Worm (Caenorhabditis elegans) whole organism, young adult: ENCODE data around the gene F35D11.4.

ENCODE experiments used
- B0019.2 ChIP-seq: fragments of 200-800 bp; sonication (Bioruptor generic); conservative IDR thresholded peaks from 2 replicates; pipeline ENCODE4 v1.3.6; 2022; ENCODE audit warnings: missing genetic modification reagents, missing genetic modification characterization, missing compliant biosample characterization
- B0035.1 ChIP-seq: sonication (generic microtip); optimal IDR thresholded peaks from 2 replicates; lab custom pipeline; 2016; ENCODE audit warnings: missing genetic modification characterization, mild to moderate bottlenecking, missing compliant biosample characterization, missing genotype, missing genetic modification reagents
- B0261.1 ChIP-seq: sonication (generic microtip); optimal IDR thresholded peaks from 2 replicates; lab custom pipeline; 2016; ENCODE audit warnings: mild to moderate bottlenecking, missing genetic modification characterization, moderate library complexity, missing compliant biosample characterization
- F10E7.11 ChIP-seq: sonication (generic microtip); optimal IDR thresholded peaks from 2 replicates; lab custom pipeline; 2017; ENCODE audit warnings: mild to moderate bottlenecking, missing genetic modification characterization, moderate library complexity, missing compliant biosample characterization
- F22D6.2 ChIP-seq: sonication (generic microtip); optimal IDR thresholded peaks from 2 replicates; lab custom pipeline; 2016; ENCODE audit warnings: mild to moderate bottlenecking, missing genetic modification characterization, missing compliant biosample characterization
- F37B4.10 ChIP-seq: fragments of 200-800 bp; sonication (Bioruptor generic); IDR thresholded peaks from 2 replicates; pipeline ENCODE4 v1.3.6; 2022; ENCODE audit warnings: missing genetic modification characterization, missing compliant biosample characterization
- F55B11.4 ChIP-seq: sonication (generic microtip); optimal IDR thresholded peaks from 2 replicates; lab custom pipeline; 2016; ENCODE audit warnings: missing compliant biosample characterization, missing genetic modification characterization, borderline replicate concordance; ENCODE audit not compliant: insufficient read depth
- T07F8.4 ChIP-seq: sonication (generic microtip); optimal IDR thresholded peaks from 2 replicates; lab custom pipeline; 2016; ENCODE audit warnings: mild to moderate bottlenecking, missing genetic modification characterization, moderate library complexity, missing compliant biosample characterization
- Y53G8AR.9 ChIP-seq: fragments of 200-800 bp; sonication (Bioruptor generic); conservative IDR thresholded peaks from 2 replicates; pipeline ENCODE4 v1.3.6; 2022; ENCODE audit warnings: missing genetic modification reagents, missing genetic modification characterization, missing compliant biosample characterization
- akir-1 ChIP-seq: fragments of 200-800 bp; sonication (Bioruptor generic); optimal IDR thresholded peaks from 2 replicates; lab custom pipeline; 2018; ENCODE audit warnings: mild to moderate bottlenecking, missing genetic modification characterization, moderate library complexity, missing compliant biosample characterization
- ama-1 ChIP-seq, 3 experiments: fragments of 150-350 bp in 1 of 3; sonication (generic microtip) in 2 of 3; optimal IDR thresholded peaks; 2 replicates each; lab custom pipeline; 2014 to 2018; ENCODE audit warnings: missing biosample characterization in 2 of 3, missing genetic modification characterization in 2 of 3, missing genetic modification reagents in 2 of 3
- aptf-2 ChIP-seq: fragments of 200-800 bp; sonication (Bioruptor generic); conservative IDR thresholded peaks from 2 replicates; pipeline ENCODE4 v1.3.6; 2022; ENCODE audit warnings: missing genetic modification reagents, missing genetic modification characterization, missing compliant biosample characterization
- atf-7 ChIP-seq: sonication (generic microtip); optimal IDR thresholded peaks from 2 replicates; lab custom pipeline; 2017; ENCODE audit warnings: mild to moderate bottlenecking, missing genetic modification characterization, missing compliant biosample characterization
- attf-5 ChIP-seq: fragments of 200-800 bp; sonication (Bioruptor generic); optimal IDR thresholded peaks from 2 replicates; lab custom pipeline; 2018; ENCODE audit warnings: mild to moderate bottlenecking, missing genetic modification characterization, missing compliant biosample characterization
- attf-6 ChIP-seq: fragments of 200-800 bp; sonication (Bioruptor generic); IDR thresholded peaks from 2 replicates; pipeline ENCODE4 v1.3.6; 2022; ENCODE audit warnings: missing genetic modification reagents, missing genetic modification characterization, missing compliant biosample characterization
- dpff-1 ChIP-seq: sonication (generic microtip); optimal IDR thresholded peaks from 2 replicates; lab custom pipeline; 2017; ENCODE audit warnings: mild to moderate bottlenecking, missing genetic modification characterization, missing compliant biosample characterization
- efl-1 ChIP-seq: fragments of 150-350 bp; optimal IDR thresholded peaks from 2 replicates; lab custom pipeline; 2014; ENCODE audit warnings: missing biosample characterization, missing genetic modification reagents, missing genetic modification characterization
- ekl-4 ChIP-seq: fragments of 200-800 bp; sonication (Bioruptor generic); IDR thresholded peaks from 2 replicates; pipeline ENCODE4 v1.3.6; 2022; ENCODE audit warnings: missing genetic modification reagents, missing genetic modification characterization, missing compliant biosample characterization
- him-1 ChIP-seq: sonication (generic microtip); optimal IDR thresholded peaks from 2 replicates; lab custom pipeline; 2016; ENCODE audit warnings: missing genotype, missing genetic modification reagents, missing genetic modification characterization, missing compliant biosample characterization
- hsf-1 ChIP-seq: fragments of 200-800 bp; sonication (Bioruptor generic); IDR thresholded peaks from 2 replicates; pipeline ENCODE4 v1.3.6; 2022; ENCODE audit warnings: missing genetic modification reagents, missing genetic modification characterization, missing compliant biosample characterization
- lag-1 ChIP-seq: fragments of 200-800 bp; sonication (Bioruptor generic); IDR thresholded peaks from 2 replicates; pipeline ENCODE4 v1.3.6; 2022; ENCODE audit warnings: missing genetic modification reagents, missing genetic modification characterization, missing compliant biosample characterization
- let-607 ChIP-seq, 2 experiments: fragments of 200-800 bp in 1 of 2; sonication (Bioruptor generic) in 1 of 2; sonication (generic microtip) in 1 of 2; optimal IDR thresholded peaks; 2 replicates each; lab custom pipeline; 2016 to 2018; ENCODE audit warnings: mild to moderate bottlenecking in 2 of 2, missing compliant biosample characterization in 2 of 2, missing genetic modification characterization in 2 of 2, moderate library complexity in 2 of 2, missing genotype in 1 of 2
- lin-26 ChIP-seq: fragments of 200-800 bp; sonication (Bioruptor generic); IDR thresholded peaks from 2 replicates; pipeline ENCODE4 v1.3.6; 2022; ENCODE audit warnings: missing genetic modification reagents, missing genetic modification characterization, missing compliant biosample characterization
- lin-54 ChIP-seq: fragments of 200-800 bp; sonication (Bioruptor generic); optimal IDR thresholded peaks from 2 replicates; lab custom pipeline; 2018; ENCODE audit warnings: mild to moderate bottlenecking, missing genetic modification characterization, missing compliant biosample characterization
- madf-3 ChIP-seq: fragments of 200-800 bp; sonication (Bioruptor generic); IDR thresholded peaks from 2 replicates; pipeline ENCODE4 v1.3.6; 2022; ENCODE audit warnings: missing genetic modification reagents, missing genetic modification characterization, missing compliant biosample characterization
- madf-6 ChIP-seq: fragments of 200-800 bp; sonication (Bioruptor generic); IDR thresholded peaks from 2 replicates; pipeline ENCODE4 v1.3.6; 2022; ENCODE audit warnings: missing genetic modification reagents, missing genetic modification characterization, missing compliant biosample characterization
- madf-8 ChIP-seq: fragments of 200-800 bp; sonication (Bioruptor generic); conservative IDR thresholded peaks from 2 replicates; pipeline ENCODE4 v1.3.6; 2022; ENCODE audit warnings: missing genetic modification reagents, missing genetic modification characterization, missing compliant biosample characterization
- mxl-1 ChIP-seq: sonication (generic microtip); optimal IDR thresholded peaks from 2 replicates; lab custom pipeline; 2016; ENCODE audit warnings: missing genetic modification characterization, missing compliant biosample characterization
- nhr-27 ChIP-seq: fragments of 200-800 bp; sonication (Bioruptor generic); optimal IDR thresholded peaks from 2 replicates; lab custom pipeline; 2018; ENCODE audit warnings: mild to moderate bottlenecking, missing genetic modification characterization, moderate library complexity, missing compliant biosample characterization
- pbrm-1 ChIP-seq: fragments of 200-800 bp; sonication (Bioruptor generic); IDR thresholded peaks from 2 replicates; pipeline ENCODE4 v1.3.6; 2022; ENCODE audit warnings: missing genetic modification reagents, missing genetic modification characterization, missing compliant biosample characterization
- pha-4 ChIP-seq: fragments of 150-350 bp; sonication (generic microtip); optimal IDR thresholded peaks from 2 replicates; lab custom pipeline; 2014; ENCODE audit warnings: missing biosample characterization, missing genetic modification reagents, missing genetic modification characterization
- rcor-1 ChIP-seq: fragments of 200-800 bp; sonication (Bioruptor generic); IDR thresholded peaks from 2 replicates; pipeline ENCODE4 v1.3.6; 2022; ENCODE audit warnings: missing genetic modification reagents, missing genetic modification characterization, missing compliant biosample characterization
- sdz-38 ChIP-seq: sonication (generic microtip); optimal IDR thresholded peaks from 2 replicates; lab custom pipeline; 2016; ENCODE audit warnings: missing genotype, missing genetic modification characterization, missing compliant biosample characterization
- snpc-1.1 ChIP-seq: sonication (generic microtip); optimal IDR thresholded peaks from 2 replicates; lab custom pipeline; 2017; ENCODE audit warnings: missing genetic modification characterization, mild to moderate bottlenecking, missing compliant biosample characterization, antibody characterized with exemption, moderate library complexity, missing genotype, missing genetic modification reagents; ENCODE audit not compliant: insufficient read depth
- tbx-9 ChIP-seq: sonication (generic microtip); optimal IDR thresholded peaks from 2 replicates; lab custom pipeline; 2016; ENCODE audit warnings: borderline replicate concordance, missing genetic modification characterization, inconsistent platforms, missing compliant biosample characterization
- tlf-1 ChIP-seq: fragments of 200-800 bp; sonication (Bioruptor generic); optimal IDR thresholded peaks from 2 replicates; lab custom pipeline; 2018; ENCODE audit warnings: mild to moderate bottlenecking, missing genetic modification characterization, missing compliant biosample characterization
- zfh-2 ChIP-seq: fragments of 200-800 bp; sonication (Bioruptor generic); conservative IDR thresholded peaks from 2 replicates; pipeline ENCODE4 v1.3.6; 2022; ENCODE audit warnings: missing genetic modification reagents, missing genetic modification characterization, missing compliant biosample characterization
- ztf-25 ChIP-seq: fragments of 200-800 bp; sonication (Bioruptor generic); IDR thresholded peaks from 2 replicates; pipeline ENCODE4 v1.3.6; 2022; ENCODE audit warnings: missing genetic modification reagents, missing genetic modification characterization, missing compliant biosample characterization
- ztf-6 ChIP-seq: fragments of 200-800 bp; sonication (Bioruptor generic); IDR thresholded peaks from 2 replicates; pipeline ENCODE4 v1.3.6; 2022; ENCODE audit warnings: missing genetic modification reagents, missing genetic modification characterization, missing compliant biosample characterization

The F35D11.4 gene

DNA sequence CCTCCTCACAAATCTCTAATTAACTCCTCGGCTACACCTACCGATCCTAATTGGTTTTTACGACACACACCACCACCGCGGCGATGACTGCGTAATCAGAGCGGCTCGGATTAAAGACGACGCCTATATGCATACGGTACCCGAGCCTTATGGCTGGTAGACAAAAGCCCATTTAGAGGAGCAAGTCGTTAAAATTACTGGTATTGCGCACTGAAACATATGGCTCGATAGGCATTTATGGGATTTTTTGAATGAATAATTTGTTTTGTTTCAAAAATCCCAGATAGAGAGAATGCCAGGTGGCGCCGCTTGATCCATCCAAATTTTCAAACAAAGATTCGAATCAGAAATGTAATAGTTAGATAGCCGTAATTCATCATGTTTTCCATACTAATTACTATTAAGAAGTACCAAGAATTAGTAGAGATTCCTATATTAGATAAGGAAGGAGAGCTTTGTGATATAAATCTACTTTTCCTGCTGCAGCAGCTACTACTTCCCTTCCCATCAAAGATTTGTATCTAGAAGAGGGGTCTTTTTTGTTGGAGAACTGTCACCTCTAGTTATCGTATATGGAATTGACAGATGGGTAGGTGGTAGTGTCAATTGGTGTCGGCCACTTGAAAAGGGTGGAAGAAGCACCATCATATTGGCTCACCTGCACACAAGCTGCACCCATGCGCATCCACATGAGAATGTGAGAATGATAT, 19.9 kb upstream of the F35D11.4 start:
- TF ChIP-seq aptf-2 (GFP tag; lab: Robert Waterston, UW): no peak
- TF ChIP-seq madf-3 (GFP tag; lab: Robert Waterston, UW): 0 out of 2 replicates have a peak, but pooled peaks have one; percentile 13
- TF ChIP-seq, all 124 proteins: peak for 1

DNA sequence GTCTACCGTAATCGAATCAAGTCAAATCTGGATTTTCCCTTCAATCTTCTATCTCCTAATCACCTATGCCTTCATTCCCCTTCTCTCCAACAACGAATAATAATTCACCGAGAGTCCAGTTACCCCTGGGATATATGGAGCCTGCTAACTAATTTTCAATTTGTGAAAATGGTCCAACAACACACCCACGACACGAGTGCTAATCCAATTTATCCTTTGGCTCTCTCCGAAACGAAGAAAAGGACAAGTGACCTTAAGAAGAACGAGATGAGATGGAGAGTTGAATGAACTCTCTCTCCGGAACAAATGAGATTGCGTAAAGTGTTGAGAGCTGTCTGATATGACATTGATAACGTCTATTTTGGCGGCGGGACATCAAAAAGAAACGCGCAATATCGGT, 18.9 kb upstream of the F35D11.4 start:
- TF ChIP-seq him-1 (tag; lab: Kevin White, UChicago) (no peak), let-607 (tag; optimal IDR thresholded peaks at IDR 0.05; lab: Kevin White, UChicago) (no peak), zfh-2 (GFP tag; lab: Robert Waterston, UW) (no peak), tlf-1 (GFP tag; lab: Kevin White, UChicago) (no peak), lag-1 (GFP tag; lab: Robert Waterston, UW) (no peak), B0019.2 (GFP tag; lab: Robert Waterston, UW) (no peak), ztf-6 (GFP tag; lab: Robert Waterston, UW) (no peak), sdz-38 (tag; lab: Kevin White, UChicago) (no peak), F55B11.4 (no peak), attf-6 (GFP tag; lab: Robert Waterston, UW) (no peak), F10E7.11 (tag; lab: Kevin White, UChicago) (no peak), attf-5 (GFP tag; lab: Kevin White, UChicago) (no peak), rcor-1 (GFP tag; lab: Robert Waterston, UW) (no peak), F22D6.2 (tag; lab: Kevin White, UChicago) (no peak), atf-7 (tag; lab: Kevin White, UChicago) (no peak), tbx-9 (tag; lab: Kevin White, UChicago) (no peak), ekl-4 (no peak)
- TF ChIP-seq, all 124 proteins: peak for 0

DNA sequence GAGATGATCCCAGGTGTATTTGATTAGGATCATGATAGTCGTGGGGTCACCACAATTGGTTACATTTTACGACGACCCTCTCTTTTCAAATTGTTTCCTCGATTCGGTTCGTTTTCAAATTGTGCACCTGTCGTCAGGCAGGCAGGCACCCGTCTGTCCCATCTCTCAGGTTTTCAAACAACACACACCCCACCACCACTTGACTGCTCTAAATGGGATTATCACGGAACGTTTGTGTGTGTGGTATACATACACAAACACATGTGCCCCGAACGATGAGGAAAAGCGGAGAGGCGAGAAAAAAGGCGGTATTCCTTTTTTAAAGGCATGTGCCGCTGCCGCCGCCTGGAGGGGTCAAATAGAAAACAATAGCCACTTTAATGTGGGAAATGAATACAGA, 17.9 kb upstream of the F35D11.4 start:
- 0 out of 2 replicates have a peak, but pooled peaks have one; percentile 21 for TF ChIP-seq hsf-1 (GFP tag; lab: Robert Waterston, UW)
- no peak for TF ChIP-seq dpff-1 (tag; lab: Kevin White, UChicago)

DNA sequence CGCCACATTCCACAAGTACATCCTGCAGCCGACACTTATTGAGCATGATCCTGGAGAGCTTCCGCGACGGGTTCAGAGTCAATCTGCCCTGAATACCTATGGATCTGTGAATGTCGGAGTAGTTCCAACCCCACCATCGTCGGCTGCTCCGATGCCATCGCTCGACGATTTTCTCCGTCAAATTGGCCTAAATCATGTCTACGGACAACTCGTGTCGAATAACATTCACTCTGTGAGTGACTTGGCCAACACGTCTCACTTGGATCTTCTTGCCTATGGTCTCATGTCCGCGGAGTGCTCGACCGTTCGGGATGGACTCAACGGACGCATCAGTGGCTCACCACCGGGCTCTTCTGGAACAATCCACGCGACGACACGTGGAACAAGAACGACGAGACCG, 13.1 kb upstream of the F35D11.4 start:
- no peak for TF ChIP-seq nhr-27 (tag; lab: Kevin White, UChicago)
- TF ChIP-seq F37B4.10 (GFP tag; lab: Robert Waterston, UW): no peak
- 0 out of 2 replicates have a peak, but pooled peaks have one; percentile 5 for TF ChIP-seq madf-3 (GFP tag; lab: Robert Waterston, UW)
- TF ChIP-seq pha-4 (tag; lab: Kevin White, UChicago): no peak
- TF ChIP-seq snpc-1.1 (tag; lab: Kevin White, UChicago): no peak
- TF ChIP-seq zfh-2 (GFP tag; lab: Robert Waterston, UW): peak; percentile 57
- 0 out of 2 replicates have a peak, but pooled peaks have one; percentile 13 for TF ChIP-seq hsf-1 (GFP tag; lab: Robert Waterston, UW)
- TF ChIP-seq akir-1 (GFP tag; lab: Kevin White, UChicago): no peak
- no peak for TF ChIP-seq T07F8.4 (tag; lab: Kevin White, UChicago)
- TF ChIP-seq ama-1 (optimal IDR thresholded peaks at IDR 0.05; lab: Kevin White, UChicago): no peak
- TF ChIP-seq ama-1 (GFP tag; optimal IDR thresholded peaks at IDR 0.05; lab: Kevin White, UChicago): no peak
- no peak for TF ChIP-seq mxl-1
- TF ChIP-seq, all 124 proteins: peak for 3

DNA sequence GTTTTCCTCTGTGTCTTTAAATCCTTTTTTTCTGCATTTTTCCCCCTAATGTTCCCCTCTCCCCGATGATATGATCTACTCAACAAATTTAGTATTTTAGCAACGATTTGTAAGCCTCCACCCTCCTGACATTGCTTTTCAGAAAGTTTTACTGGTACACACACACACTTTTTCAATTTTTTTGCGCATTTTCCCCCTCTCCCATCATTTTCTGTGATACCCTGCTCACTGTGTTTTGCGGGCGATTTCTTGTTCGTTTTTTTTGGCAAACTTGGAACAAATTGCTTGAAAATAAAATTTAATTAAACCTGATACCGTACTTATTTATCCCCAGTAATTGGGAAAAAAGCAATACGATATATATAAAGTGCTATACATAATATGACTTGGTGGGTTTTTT, 12.6 kb upstream of the F35D11.4 start:
- TF ChIP-seq B0035.1 (tag; lab: Kevin White, UChicago) (no peak), ztf-25 (GFP tag; lab: Robert Waterston, UW) (peak; percentile 71; the same call in 1 of the 2 replicates), efl-1 (no peak), pbrm-1 (peak; percentile 70), B0261.1 (tag; lab: Kevin White, UChicago) (no peak), attf-5 (GFP tag; lab: Kevin White, UChicago) (peak; percentile 32), hsf-1 (GFP tag; lab: Robert Waterston, UW) (peak; percentile 43; the same call in 1 of the 2 replicates), madf-8 (GFP tag; lab: Robert Waterston, UW) (0 out of 2 replicates have a peak, but pooled peaks have one; percentile 4), lin-54 (GFP tag; lab: Kevin White, UChicago) (peak; percentile 44), madf-6 (peak; percentile 15; the same call in 1 of the 2 replicates), mxl-1 (no peak), Y53G8AR.9 (0 out of 2 replicates have a peak, but pooled peaks have one; percentile 40), lin-26 (GFP tag; lab: Robert Waterston, UW) (0 out of 2 replicates have a peak, but pooled peaks have one; percentile 58)
